Worm (Caenorhabditis elegans) whole organism, late embryonic: ENCODE data around the gene fbxa-102.

ENCODE experiments used
- T23F11.4 ChIP-seq: fragments of 200-800 bp; sonication (Bioruptor generic); optimal IDR thresholded peaks from 2 replicates; lab custom pipeline; 2018; ENCODE audit warnings: mild to moderate bottlenecking, missing genetic modification characterization, missing compliant biosample characterization
- ama-1 ChIP-seq: fragments of 150-350 bp; optimal IDR thresholded peaks from 2 replicates; lab custom pipeline; 2014
- ceh-45 ChIP-seq: fragments of 200-800 bp; sonication (Bioruptor generic); IDR thresholded peaks from 2 replicates; pipeline ENCODE4 v1.3.6; 2022; ENCODE audit warnings: missing genetic modification reagents, missing genetic modification characterization, missing compliant biosample characterization
- ceh-9 ChIP-seq: sonication (generic microtip); optimal IDR thresholded peaks from 2 replicates; lab custom pipeline; 2016; ENCODE audit warnings: mild to moderate bottlenecking, missing genetic modification characterization, inconsistent platforms, missing compliant biosample characterization
- fkh-10 ChIP-seq: fragments of 150-350 bp; optimal IDR thresholded peaks from 2 replicates; lab custom pipeline; 2014; ENCODE audit warnings: missing biosample characterization, missing genetic modification reagents, missing genetic modification characterization
- lin-11 ChIP-seq: fragments of 200-800 bp; sonication (Bioruptor generic); optimal IDR thresholded peaks from 2 replicates; lab custom pipeline; 2018; ENCODE audit warnings: mild to moderate bottlenecking, missing genetic modification characterization, missing compliant biosample characterization
- pqm-1 ChIP-seq: sonication (generic microtip); optimal IDR thresholded peaks from 2 replicates; lab custom pipeline; 2016; ENCODE audit warnings: missing genetic modification characterization, missing compliant biosample characterization
- ttx-3 ChIP-seq: sonication (generic microtip); optimal IDR thresholded peaks from 2 replicates; lab custom pipeline; 2016; ENCODE audit warnings: missing genetic modification reagents, missing genetic modification characterization, missing compliant biosample characterization
- unc-55 ChIP-seq: sonication (generic microtip); optimal IDR thresholded peaks from 2 replicates; lab custom pipeline; 2017; ENCODE audit warnings: missing biosample characterization, missing genetic modification reagents, missing genetic modification characterization

- TF ChIP-seq pqm-1 (tag; lab: Kevin White, UChicago), result no peak
- no peak for TF ChIP-seq ceh-9 (tag; lab: Kevin White, UChicago)
- no peak for TF ChIP-seq ama-1 (lab: Kevin White, UChicago)
- no peak for TF ChIP-seq ceh-45 (GFP tag; lab: Robert Waterston, UW)
- no peak for TF ChIP-seq ttx-3 (tag; lab: Kevin White, UChicago)
- TF ChIP-seq fkh-10, result no peak
- TF ChIP-seq T23F11.4, result no peak
- TF ChIP-seq lin-11, result no peak
- TF ChIP-seq unc-55 (GFP tag; lab: Kevin White, UChicago), result no peak
Measured at ce11 chrV:17485078-17485477, 8.6 kb downstream of the fbxa-102 start, which contains the start of gene srh-111.
